Worm (Caenorhabditis elegans): ENCODE data around the gene F56D5.3.

- TF ChIP-seq unc-62 (GFP tag; optimal IDR thresholded peaks at IDR 0.05) (no peak), elt-1 (tag; optimal IDR thresholded peaks at IDR 0.05; ENCODE audit: borderline replicate concordance, insufficient read depth) (no peak), nhr-12 (tag; optimal IDR thresholded peaks at IDR 0.05) (no peak), pha-4 (tag; optimal IDR thresholded peaks at IDR 0.05) (no peak), blmp-1 (tag; optimal IDR thresholded peaks at IDR 0.05) (no peak), sptf-1 (tag; optimal IDR thresholded peaks at IDR 0.05) (no peak), drap-1 (GFP tag; optimal IDR thresholded peaks at IDR 0.05) (no peak), mep-1 (tag; optimal IDR thresholded peaks at IDR 0.05) (no peak), bed-3 (GFP tag; optimal IDR thresholded peaks at IDR 0.05) (no peak), unc-39 (tag; optimal IDR thresholded peaks at IDR 0.05) (no peak), lin-13 (tag; optimal IDR thresholded peaks at IDR 0.05) (no peak)
Measured at ce11 chrIV:9401715-9402114, 4.3 kb downstream of the F56D5.3 start, which contains the start of gene F56D5.6.

All from whole organism, mixed stage, embryonic.